Worm (Caenorhabditis elegans) whole organism, L4 larva: ENCODE results near the gene Y54H5A.2.
A peak's percentile ranks its signal among the peaks of the same experiment; 100 is the strongest.

ENCODE experiments used
- F26F4.8 ChIP-seq: fragments of 200-800 bp; sonication (Bioruptor generic); conservative IDR thresholded peaks from 2 replicates; pipeline ENCODE4 v1.3.6; 2022; ENCODE audit warnings: missing genetic modification characterization, missing compliant biosample characterization
- R02D3.7 ChIP-seq: fragments of 150-350 bp; sonication (generic microtip); optimal IDR thresholded peaks from 3 replicates; lab custom pipeline; 2014; ENCODE audit warnings: missing biosample characterization, missing genetic modification characterization
- Y48G9A.11 ChIP-seq: fragments of 200-800 bp; sonication (Bioruptor generic); IDR thresholded peaks from 2 replicates; pipeline ENCODE4 v1.3.6; 2022; ENCODE audit warnings: missing genetic modification reagents, missing genetic modification characterization, missing compliant biosample characterization
- arid-1 ChIP-seq: fragments of 200-800 bp; sonication (Bioruptor generic); conservative IDR thresholded peaks from 2 replicates; pipeline ENCODE4 v1.3.6; 2022; ENCODE audit warnings: missing genetic modification reagents, missing genetic modification characterization, missing compliant biosample characterization
- ces-1 ChIP-seq: fragments of 150-350 bp; sonication (generic microtip); optimal IDR thresholded peaks from 4 replicates; lab custom pipeline; 2014; ENCODE audit warnings: missing biosample characterization, missing genetic modification reagents, missing genetic modification characterization
- cey-2 ChIP-seq: sonication (generic microtip); optimal IDR thresholded peaks from 3 replicates; lab custom pipeline; 2017; ENCODE audit warnings: missing genetic modification characterization, mild to moderate bottlenecking, missing compliant biosample characterization, antibody characterized with exemption, borderline replicate concordance; ENCODE audit not compliant: insufficient read depth
- daf-16 ChIP-seq, 3 experiments: sonication (generic microtip); optimal IDR thresholded peaks; 2 replicates each; lab custom pipeline; 2016 to 2017; ENCODE audit warnings: missing genetic modification characterization in 3 of 3, missing genetic modification reagents in 3 of 3, mild to moderate bottlenecking in 2 of 3, missing compliant biosample characterization in 2 of 3, missing biosample characterization in 1 of 3, moderate library complexity in 1 of 3
- dpl-1 ChIP-seq: fragments of 150-350 bp; optimal IDR thresholded peaks from 2 replicates; lab custom pipeline; 2014; ENCODE audit warnings: missing biosample characterization, missing genetic modification reagents, missing genetic modification characterization
- dve-1 ChIP-seq: sonication (generic microtip); optimal IDR thresholded peaks from 2 replicates; lab custom pipeline; 2017; ENCODE audit warnings: antibody characterized with exemption, mild to moderate bottlenecking, missing genetic modification characterization, missing compliant biosample characterization; ENCODE audit not compliant: insufficient read depth
- egl-43 ChIP-seq: fragments of 200-800 bp; sonication (Bioruptor generic); IDR thresholded peaks from 2 replicates; pipeline ENCODE4 v1.3.6; 2022; ENCODE audit warnings: missing genetic modification reagents, missing genetic modification characterization, missing compliant biosample characterization
- fos-1 ChIP-seq: fragments of 150-350 bp; optimal IDR thresholded peaks from 2 replicates; lab custom pipeline; 2014; ENCODE audit warnings: missing biosample characterization, missing genetic modification characterization
- gei-8 ChIP-seq: fragments of 200-800 bp; sonication (Bioruptor generic); optimal IDR thresholded peaks from 2 replicates; lab custom pipeline; 2018; ENCODE audit warnings: mild to moderate bottlenecking, missing genetic modification characterization, missing compliant biosample characterization
- hif-1 ChIP-seq, 2 experiments: sonication (generic microtip); optimal IDR thresholded peaks; 2 replicates each; lab custom pipeline; 2016 to 2017; ENCODE audit warnings: missing compliant biosample characterization in 2 of 2, missing genetic modification characterization in 2 of 2, missing genetic modification reagents in 2 of 2, missing genotype in 2 of 2, mild to moderate bottlenecking in 1 of 2
- hlh-11 ChIP-seq: fragments of 200-800 bp; sonication (Bioruptor generic); optimal IDR thresholded peaks from 2 replicates; lab custom pipeline; 2018; ENCODE audit warnings: mild to moderate bottlenecking, missing genetic modification characterization, missing compliant biosample characterization
- hmg-1.1 ChIP-seq: fragments of 200-800 bp; sonication (Bioruptor generic); IDR thresholded peaks from 2 replicates; pipeline ENCODE4 v1.3.6; 2022; ENCODE audit warnings: missing genetic modification reagents, missing genetic modification characterization, missing compliant biosample characterization
- jun-1 ChIP-seq: fragments of 150-350 bp; optimal IDR thresholded peaks from 2 replicates; lab custom pipeline; 2014; ENCODE audit warnings: missing biosample characterization, missing genetic modification reagents, missing genetic modification characterization
- lin-38 ChIP-seq: fragments of 200-800 bp; sonication (Bioruptor generic); IDR thresholded peaks from 2 replicates; pipeline ENCODE4 v1.3.6; 2022; ENCODE audit warnings: missing genetic modification reagents, missing genetic modification characterization, missing compliant biosample characterization
- lin-39 ChIP-seq: fragments of 150-350 bp; optimal IDR thresholded peaks from 2 replicates; lab custom pipeline; 2014; ENCODE audit warnings: missing biosample characterization, missing genetic modification reagents, missing genetic modification characterization
- lir-3 ChIP-seq: sonication (generic microtip); optimal IDR thresholded peaks from 2 replicates; lab custom pipeline; 2016; ENCODE audit warnings: mild to moderate bottlenecking, missing genetic modification characterization, missing compliant biosample characterization
- lsy-2 ChIP-seq, 2 experiments: fragments of 150-350 bp in 1 of 2; sonication (generic microtip) in 1 of 2; optimal IDR thresholded peaks; 2 replicates each; lab custom pipeline; 2014 to 2017; ENCODE audit warnings: missing biosample characterization in 2 of 2, missing genetic modification characterization in 2 of 2
- madf-5 ChIP-seq, 2 experiments: fragments of 200-800 bp; sonication (Bioruptor generic); IDR thresholded peaks; 2 replicates each; pipeline ENCODE4 v1.3.6; 2022; ENCODE audit warnings: missing compliant biosample characterization in 2 of 2, missing genetic modification characterization in 2 of 2
- mes-2 ChIP-seq: sonication (generic microtip); optimal IDR thresholded peaks from 2 replicates; lab custom pipeline; 2016; ENCODE audit warnings: missing genotype, mild to moderate bottlenecking, missing genetic modification characterization, missing compliant biosample characterization; ENCODE audit not compliant: poor library complexity, severe bottlenecking
- mxl-2 ChIP-seq: fragments of 200-800 bp; sonication (Bioruptor generic); conservative IDR thresholded peaks from 2 replicates; pipeline ENCODE4 v1.3.6; 2022; ENCODE audit warnings: missing genetic modification reagents, missing genetic modification characterization, missing compliant biosample characterization
- nhr-11 ChIP-seq: fragments of 150-350 bp; optimal IDR thresholded peaks from 2 replicates; lab custom pipeline; 2014; ENCODE audit warnings: missing biosample characterization, missing genetic modification characterization
- nhr-25 ChIP-seq: sonication (generic microtip); optimal IDR thresholded peaks from 2 replicates; lab custom pipeline; 2017; ENCODE audit warnings: missing genetic modification characterization, mild to moderate bottlenecking, missing compliant biosample characterization, antibody characterized with exemption, moderate library complexity, borderline replicate concordance; ENCODE audit not compliant: insufficient read depth
- nhr-28 ChIP-seq: fragments of 150-350 bp; optimal IDR thresholded peaks from 2 replicates; lab custom pipeline; 2014; ENCODE audit warnings: missing biosample characterization, missing genetic modification characterization
- nhr-6 ChIP-seq: fragments of 150-350 bp; optimal IDR thresholded peaks from 2 replicates; lab custom pipeline; 2014; ENCODE audit warnings: missing biosample characterization, missing genetic modification characterization
- nhr-76 ChIP-seq: fragments of 150-350 bp; optimal IDR thresholded peaks from 2 replicates; lab custom pipeline; 2014; ENCODE audit warnings: missing biosample characterization, missing genetic modification characterization
- nhr-77 ChIP-seq: fragments of 150-350 bp; optimal IDR thresholded peaks from 2 replicates; lab custom pipeline; 2014; ENCODE audit warnings: missing biosample characterization, missing genetic modification characterization
- rbr-2 ChIP-seq: sonication (generic microtip); optimal IDR thresholded peaks from 2 replicates; lab custom pipeline; 2016; ENCODE audit warnings: missing genotype, missing genetic modification characterization, missing compliant biosample characterization
- saeg-2 ChIP-seq: fragments of 200-800 bp; sonication (Bioruptor generic); IDR thresholded peaks from 2 replicates; pipeline ENCODE4 v1.3.6; 2022; ENCODE audit warnings: missing genetic modification reagents, missing genetic modification characterization, missing compliant biosample characterization
- sdz-12 ChIP-seq: fragments of 200-800 bp; sonication (Bioruptor generic); optimal IDR thresholded peaks from 2 replicates; lab custom pipeline; 2018; ENCODE audit warnings: mild to moderate bottlenecking, missing genetic modification characterization, missing compliant biosample characterization
- set-16 ChIP-seq: fragments of 200-800 bp; sonication (Bioruptor generic); IDR thresholded peaks from 2 replicates; pipeline ENCODE4 v1.3.6; 2022; ENCODE audit warnings: missing genetic modification reagents, missing genetic modification characterization, missing compliant biosample characterization
- snpc-4 ChIP-seq: fragments of 150-350 bp; optimal IDR thresholded peaks from 2 replicates; lab custom pipeline; 2014; ENCODE audit warnings: missing biosample characterization, missing genetic modification characterization
- spr-1 ChIP-seq: sonication (generic microtip); optimal IDR thresholded peaks from 2 replicates; lab custom pipeline; 2016; ENCODE audit warnings: mild to moderate bottlenecking, missing genetic modification characterization, missing compliant biosample characterization
- unc-62 ChIP-seq, 3 experiments: fragments of 150-350 bp in 1 of 3; sonication (generic microtip); optimal IDR thresholded peaks in 2 of 3; peaks in 1 of 3; 1 replicate in 1 of 3; 2 replicates in 2 of 3; lab custom pipeline; 2014 to 2017; ENCODE audit warnings: missing biosample characterization in 3 of 3, missing genetic modification characterization in 3 of 3, missing genetic modification reagents in 3 of 3, missing genotype in 1 of 3
- ztf-7 ChIP-seq: fragments of 150-350 bp; optimal IDR thresholded peaks from 2 replicates; lab custom pipeline; 2014; ENCODE audit warnings: missing biosample characterization, missing genetic modification characterization

Y54H5A.2 gene

DNA sequence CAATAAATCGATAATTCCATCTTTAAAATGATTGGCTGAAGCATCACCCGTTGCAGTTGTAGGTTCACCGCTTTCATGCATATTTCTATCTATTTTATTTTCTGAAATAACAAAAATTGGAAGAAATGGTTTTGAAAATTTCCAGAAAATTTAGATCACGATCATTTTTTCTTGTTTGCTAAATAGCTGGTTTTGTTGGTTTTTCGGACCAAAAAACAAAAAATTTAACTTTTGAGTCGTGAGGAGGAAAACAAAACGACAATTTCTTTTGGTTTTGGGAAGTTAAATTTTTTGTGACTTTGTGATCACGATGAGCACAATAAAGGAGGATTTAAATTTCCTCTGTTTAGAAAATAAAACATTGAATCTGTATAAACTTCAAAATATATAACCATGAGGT, 15.8 kb upstream of the Y54H5A.2 start, which contains the start of gene T10F2.2:
Gene T10F2.2, minus strand, starts transcription at position 101 of the 400 bp plus-strand sequence.
- TF ChIP-seq jun-1 (tag; lab: Kevin White, UChicago), result no peak
- no peak for TF ChIP-seq egl-43 (GFP tag; lab: Robert Waterston, UW)
- TF ChIP-seq saeg-2 (GFP tag; lab: Robert Waterston, UW), result no peak
- TF ChIP-seq nhr-76 (tag; lab: Kevin White, UChicago), result no peak
- TF ChIP-seq nhr-25, result no peak
- TF ChIP-seq snpc-4 (tag; lab: Kevin White, UChicago), result no peak
- TF ChIP-seq dve-1 (tag; lab: Kevin White, UChicago), result no peak

DNA sequence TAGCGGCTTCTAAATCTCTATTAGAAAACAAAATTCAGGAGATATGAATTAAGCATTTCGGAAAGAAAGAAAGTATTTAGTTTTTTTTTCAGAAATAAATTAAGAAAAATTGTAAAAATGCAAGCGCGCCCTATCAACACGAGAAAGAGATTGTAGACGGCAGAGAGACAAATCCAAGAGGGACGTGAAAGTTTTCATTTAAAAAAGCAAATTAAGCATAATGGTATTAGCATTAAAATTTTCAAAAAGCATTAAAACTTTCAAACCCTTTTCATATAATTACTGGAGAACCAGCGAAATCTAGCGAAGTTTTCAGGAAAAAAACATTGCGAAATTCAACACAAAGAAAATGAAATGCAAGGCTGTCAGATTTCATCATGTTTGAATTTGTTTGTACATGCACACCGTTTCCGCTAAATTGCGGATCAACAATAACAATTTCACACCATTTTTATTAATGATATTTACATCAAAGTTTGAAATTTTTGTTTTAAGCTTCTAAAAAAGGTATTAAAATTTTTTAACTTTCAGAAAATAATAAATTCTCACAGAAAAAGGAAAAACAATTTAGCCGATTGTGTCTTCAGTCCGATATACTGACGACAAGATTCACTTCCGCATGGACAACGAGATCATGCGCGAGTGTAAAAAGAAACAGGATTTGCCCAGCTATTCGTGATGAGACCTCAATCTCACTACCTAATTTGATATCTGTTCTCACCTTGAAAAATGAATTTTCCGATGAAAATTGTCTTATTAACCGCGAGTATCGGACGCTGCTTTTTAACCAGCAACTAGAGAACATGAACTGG, 13.6 kb upstream of the Y54H5A.2 start, which contains the start of gene gars-1:
Gene gars-1, minus strand, starts transcription at position 808 of the 812 bp plus-strand sequence.
- TF ChIP-seq dpl-1 (GFP tag; lab: Kevin White, UChicago) (peak; percentile 11), cey-2 (tag; lab: Kevin White, UChicago) (no peak), nhr-25 (no peak), lsy-2 (tag; optimal IDR thresholded peaks at IDR 0.05; lab: Kevin White, UChicago) (peak in 1 of 2 experiments; percentile 2), set-16 (no peak), mes-2 (peak; percentile 8), nhr-77 (tag; lab: Kevin White, UChicago) (peak; percentile 9), daf-16 (GFP tag; optimal IDR thresholded peaks at IDR 0.05; lab: Kevin White, UChicago) (no peak), daf-16 (tag; optimal IDR thresholded peaks at IDR 0.05; lab: Kevin White, UChicago) (peak; percentile 14), fos-1 (tag; lab: Kevin White, UChicago) (no peak), hif-1 (tag; optimal IDR thresholded peaks at IDR 0.05; lab: Kevin White, UChicago) (no peak), lin-38 (0 out of 2 replicates have a peak, but pooled peaks have one; percentile 12), nhr-6 (tag; lab: Kevin White, UChicago) (peak; percentile 17), ztf-7 (tag; lab: Kevin White, UChicago) (no peak), R02D3.7 (tag; lab: Kevin White, UChicago) (no peak)

DNA sequence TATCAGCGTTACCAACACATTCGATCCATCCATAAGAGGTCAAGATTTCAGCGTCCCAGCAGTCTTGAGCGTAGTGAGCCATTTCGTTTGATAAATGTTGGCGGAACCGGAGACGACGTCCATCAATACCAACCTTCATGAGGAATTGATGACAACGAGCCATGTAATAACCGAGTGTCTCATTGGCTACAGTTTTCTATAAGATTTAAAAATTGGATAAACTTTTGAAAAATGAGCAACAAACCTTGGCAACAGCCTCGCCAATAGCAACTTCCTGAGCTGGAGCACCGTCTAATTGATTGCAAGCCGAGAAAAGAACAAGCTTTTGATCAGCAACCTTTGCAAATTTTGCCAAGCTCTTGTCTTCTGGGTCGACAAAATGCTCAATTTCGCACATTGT, 11.4 kb upstream of the Y54H5A.2 start:
- peak in 1 of 2 experiments; percentile 91 for TF ChIP-seq unc-62 (GFP tag; optimal IDR thresholded peaks at IDR 0.05 in 1 of 2; lab: Kevin White, UChicago)
- TF ChIP-seq unc-62 (tag; optimal IDR thresholded peaks at IDR 0.05; lab: Kevin White, UChicago), result no peak
- TF ChIP-seq F26F4.8 (GFP tag; lab: Robert Waterston, UW), result 0 out of 2 replicates have a peak, but pooled peaks have one; percentile 12
- TF ChIP-seq daf-16 (GFP tag; optimal IDR thresholded peaks at IDR 0.05; lab: Kevin White, UChicago), result no peak
- no peak for TF ChIP-seq daf-16 (tag; optimal IDR thresholded peaks at IDR 0.05; lab: Kevin White, UChicago)
- TF ChIP-seq fos-1 (tag; lab: Kevin White, UChicago), result no peak
- TF ChIP-seq sdz-12 (GFP tag; lab: Kevin White, UChicago), result no peak

DNA sequence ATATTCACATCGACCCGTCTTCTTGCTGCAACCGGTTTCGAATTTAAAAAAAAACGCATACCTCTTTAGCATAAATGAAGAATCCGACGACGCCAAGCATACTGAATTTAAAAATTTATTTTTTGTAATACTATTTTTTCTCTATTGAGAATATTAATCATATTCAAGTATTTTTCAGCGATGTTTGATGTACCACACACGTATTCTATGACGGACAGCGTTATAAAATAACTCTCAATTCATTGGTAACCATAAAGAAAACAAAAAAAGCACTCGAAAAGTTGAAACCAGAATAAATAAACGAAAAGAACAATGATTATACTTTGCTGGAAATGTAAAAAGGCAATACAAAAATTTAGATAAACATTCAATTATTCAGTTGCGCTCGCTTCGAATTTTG, 10.1 kb upstream of the Y54H5A.2 start, which contains the start of gene T10F2.5:
Gene T10F2.5, minus strand, starts transcription at position 101 of the 400 bp plus-strand sequence.
- TF ChIP-seq lin-38 (peak; percentile 34), nhr-28 (tag; lab: Kevin White, UChicago) (no peak)

DNA sequence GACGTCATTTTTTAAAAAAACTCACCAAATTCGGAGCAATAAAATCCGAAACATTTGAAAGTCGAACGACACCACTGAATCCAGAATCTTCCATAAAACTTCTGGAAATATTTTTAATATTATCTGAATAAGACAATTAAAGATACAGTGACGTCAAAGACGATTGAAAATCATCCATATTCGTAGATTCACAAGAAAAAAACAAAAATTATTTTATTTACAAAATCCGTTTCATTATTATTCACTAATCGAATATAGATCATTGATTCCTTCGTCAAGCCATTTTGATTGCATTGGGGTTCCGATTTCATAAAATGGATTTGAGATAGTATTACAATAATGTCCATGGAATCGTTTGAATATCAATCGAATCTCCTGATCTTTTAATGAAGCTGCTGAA, 9.3 kb upstream of the Y54H5A.2 start, which contains the start of gene oxy-4:
Gene oxy-4, minus strand, starts transcription at position 101 of the 400 bp plus-strand sequence.
- TF ChIP-seq rbr-2 (no peak), spr-1 (no peak), gei-8 (no peak), egl-43 (GFP tag; lab: Robert Waterston, UW) (no peak), Y48G9A.11 (GFP tag; lab: Robert Waterston, UW) (no peak), nhr-11 (no peak), mxl-2 (GFP tag; lab: Robert Waterston, UW) (no peak), dpl-1 (GFP tag; lab: Kevin White, UChicago) (no peak), dve-1 (tag; lab: Kevin White, UChicago) (no peak), lin-39 (tag; lab: Kevin White, UChicago) (no peak), hmg-1.1 (GFP tag; lab: Robert Waterston, UW) (no peak), lir-3 (tag; lab: Kevin White, UChicago) (no peak), arid-1 (no peak), madf-5 (GFP tag; IDR thresholded peaks at IDR 0.05; lab: Robert Waterston, UW) (no peak), ces-1 (GFP tag; lab: Kevin White, UChicago) (no peak), hlh-11 (tag; lab: Kevin White, UChicago) (no peak), hif-1 (tag; optimal IDR thresholded peaks at IDR 0.05; lab: Kevin White, UChicago) (no peak)
